Worm (Caenorhabditis elegans) whole organism, L2 larva: ENCODE data around the gene npp-23.

Experiments used
- elt-3 ChIP-seq: sonication (generic microtip); optimal IDR thresholded peaks from 2 replicates; lab custom pipeline; 2017; ENCODE audit warnings: missing biosample characterization, missing genetic modification characterization
- lin-13 ChIP-seq: fragments of 150-350 bp; optimal IDR thresholded peaks from 2 replicates; lab custom pipeline; 2014; ENCODE audit warnings: missing biosample characterization, missing genetic modification reagents, missing genetic modification characterization
- nhr-237 ChIP-seq: fragments of 150-350 bp; optimal IDR thresholded peaks from 2 replicates; lab custom pipeline; 2014; ENCODE audit warnings: missing biosample characterization, missing genetic modification characterization
- unc-62 ChIP-seq: fragments of 150-350 bp; optimal IDR thresholded peaks from 2 replicates; lab custom pipeline; 2014; ENCODE audit warnings: missing biosample characterization, missing genetic modification reagents, missing genetic modification characterization

DNA sequence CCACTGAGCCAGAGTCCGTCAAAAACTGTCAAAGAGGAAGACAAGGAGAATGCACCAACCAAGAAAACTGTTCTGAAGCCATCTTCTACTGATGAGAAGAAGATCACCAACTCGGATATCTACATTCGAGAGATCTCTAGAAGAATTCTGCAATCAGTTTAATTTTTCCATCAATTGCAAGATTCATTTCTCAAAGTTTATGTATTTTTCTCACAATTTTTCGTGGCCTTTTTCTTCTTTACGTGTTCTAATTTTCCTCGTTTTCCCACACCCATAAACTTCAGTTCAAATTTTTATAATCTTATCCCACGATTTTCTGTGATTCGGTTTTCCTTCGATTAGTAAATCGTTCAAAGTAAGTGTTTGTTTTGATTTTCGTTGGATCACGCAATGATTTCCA is 4.4 kb upstream of the npp-23 start, which contains the start of gene hdl-2:
- no peak for TF ChIP-seq lin-13 (GFP tag; lab: Kevin White, UChicago)
- no peak for TF ChIP-seq nhr-237 (tag; lab: Kevin White, UChicago)
- TF ChIP-seq elt-3 (tag; lab: Kevin White, UChicago), result no peak
- TF ChIP-seq unc-62 (GFP tag; lab: Kevin White, UChicago), result no peak
